Worm (Caenorhabditis elegans): ENCODE results near the gene C05C10.5.
A peak's percentile ranks its signal among the peaks of the same experiment; 100 is the strongest.

Gene C05C10.5

DNA sequence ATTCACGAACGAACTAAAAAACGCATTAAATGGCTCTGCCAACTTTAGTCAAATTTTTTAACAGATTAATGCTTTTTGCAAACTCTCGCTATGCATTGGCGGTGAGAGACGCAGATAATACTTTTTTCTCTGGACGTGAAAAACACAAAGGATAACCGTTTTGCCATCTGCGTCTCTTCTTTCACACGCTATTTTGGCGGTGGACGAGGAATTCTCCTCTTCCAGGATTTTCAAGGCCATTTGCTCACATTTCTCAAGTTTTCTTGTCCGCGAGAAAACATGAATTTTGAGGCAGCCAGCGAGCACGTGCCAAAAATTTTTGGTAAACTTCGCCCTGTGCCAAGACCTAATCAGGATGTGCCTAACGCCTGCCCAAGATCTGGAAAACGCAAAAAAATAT, 7.8 kb upstream of the C05C10.5 start (continued):
- TF ChIP-seq mdl-1 (tag; optimal IDR thresholded peaks at IDR 0.05): peak in 1 of 2 experiments; percentile 1
- TF ChIP-seq dpl-1 (GFP tag; optimal IDR thresholded peaks at IDR 0.05): peak; percentile 25 to 45 (median 37)
- TF ChIP-seq F16B12.6 (tag; optimal IDR thresholded peaks at IDR 0.05): no peak
- no peak for TF ChIP-seq nhr-12 (tag; optimal IDR thresholded peaks at IDR 0.05)
- peak; percentile 24 to 57 for TF ChIP-seq lsy-2 (tag; optimal IDR thresholded peaks at IDR 0.05)
- TF ChIP-seq lir-3 (tag; optimal IDR thresholded peaks at IDR 0.05; ENCODE audit: poor library complexity): peak; percentile 78
- no peak for TF ChIP-seq mep-1 (tag; optimal IDR thresholded peaks at IDR 0.05)
- TF ChIP-seq unc-98 (GFP tag; IDR thresholded peaks at IDR 0.05): peak; percentile 55; the same call in 1 of the 2 replicates
- peak; percentile 57 for TF ChIP-seq nhr-19 (GFP tag; conservative IDR thresholded peaks at IDR 0.05)
- no peak for TF ChIP-seq nhr-237 (tag; optimal IDR thresholded peaks at IDR 0.05)
- TF ChIP-seq fkh-4 (tag; optimal IDR thresholded peaks at IDR 0.05; ENCODE audit: borderline replicate concordance): no peak
- TF ChIP-seq swsn-7 (tag; optimal IDR thresholded peaks at IDR 0.05): peak; percentile 44
- TF ChIP-seq lin-13 (GFP tag; optimal IDR thresholded peaks at IDR 0.05): peak; percentile 18
- peak; percentile 60 to 70 for TF ChIP-seq efl-1 (optimal IDR thresholded peaks at IDR 0.05)
- peak; percentile 39 to 95 for TF ChIP-seq efl-1 (GFP tag; optimal IDR thresholded peaks at IDR 0.05 in 1 of 2)
- no peak for TF ChIP-seq skn-1 (tag; optimal IDR thresholded peaks at IDR 0.05)
- TF ChIP-seq pax-3 (tag; optimal IDR thresholded peaks at IDR 0.05): peak; percentile 41
- no peak for TF ChIP-seq egl-13 (tag; optimal IDR thresholded peaks at IDR 0.05)
- TF ChIP-seq ceh-88 (GFP tag; IDR thresholded peaks at IDR 0.05): no peak; the same call in 1 of the 2 replicates
- no peak for TF ChIP-seq nhr-76 (tag; optimal IDR thresholded peaks at IDR 0.05)
- TF ChIP-seq ets-5 (GFP tag; IDR thresholded peaks at IDR 0.05): no peak
- TF ChIP-seq sptf-1 (tag; optimal IDR thresholded peaks at IDR 0.05): no peak
- no peak for TF ChIP-seq fkh-10 (GFP tag; optimal IDR thresholded peaks at IDR 0.05)
- TF ChIP-seq nhr-84 (tag; optimal IDR thresholded peaks at IDR 0.05): no peak
- TF ChIP-seq sup-37 (GFP tag; optimal IDR thresholded peaks at IDR 0.05): no peak
- no peak for TF ChIP-seq sox-4 (tag; optimal IDR thresholded peaks at IDR 0.05)
- no peak for TF ChIP-seq C16A3.4 (tag; optimal IDR thresholded peaks at IDR 0.05)
- TF ChIP-seq hpl-2 (GFP tag; optimal IDR thresholded peaks at IDR 0.05): no peak
- TF ChIP-seq fkh-8 (tag; optimal IDR thresholded peaks at IDR 0.05): peak; percentile 57
- no peak for TF ChIP-seq aly-2 (tag; optimal IDR thresholded peaks at IDR 0.05)
- TF ChIP-seq efl-3 (GFP tag; optimal IDR thresholded peaks at IDR 0.05): no peak
- TF ChIP-seq nhr-85 (tag): peak; percentile 63
- no peak for TF ChIP-seq lin-39 (tag; optimal IDR thresholded peaks at IDR 0.05)
- no peak for TF ChIP-seq unc-62 (GFP tag; optimal IDR thresholded peaks at IDR 0.05)
- peak; percentile 18 for TF ChIP-seq jun-1 (tag; optimal IDR thresholded peaks at IDR 0.05)
- TF ChIP-seq rnt-1 (tag; optimal IDR thresholded peaks at IDR 0.05): peak; percentile 84
- TF ChIP-seq alr-1 (tag; optimal IDR thresholded peaks at IDR 0.05; ENCODE audit: borderline replicate concordance): no peak
- TF ChIP-seq nhr-77 (tag; optimal IDR thresholded peaks at IDR 0.05): peak; percentile 6
- TF ChIP-seq grh-1 (GFP tag; IDR thresholded peaks at IDR 0.05): no peak
- peak; percentile 39 for TF ChIP-seq irx-1 (tag; optimal IDR thresholded peaks at IDR 0.05)
- TF ChIP-seq elt-2 (tag; optimal IDR thresholded peaks at IDR 0.05): no peak
- no peak for TF ChIP-seq vab-15 (tag; optimal IDR thresholded peaks at IDR 0.05)
- TF ChIP-seq hlh-17 (GFP tag; optimal IDR thresholded peaks at IDR 0.05; ENCODE audit: borderline replicate concordance): no peak
- peak in 1 of 2 experiments; percentile 65 for TF ChIP-seq ztf-11 (tag; optimal IDR thresholded peaks at IDR 0.05)
- TF ChIP-seq mef-2 (tag; optimal IDR thresholded peaks at IDR 0.05): no peak
- no peak for TF ChIP-seq ztf-4 (tag; optimal IDR thresholded peaks at IDR 0.05)
- no peak for TF ChIP-seq fos-1 (tag; optimal IDR thresholded peaks at IDR 0.05)
- peak; percentile 33 to 41 for TF ChIP-seq lin-35 (GFP tag; optimal IDR thresholded peaks at IDR 0.05)
- TF ChIP-seq ceh-63 (GFP tag; optimal IDR thresholded peaks at IDR 0.05): no peak
